Worm (Caenorhabditis elegans): ENCODE measurements around the gene col-9.

ce11 chrX:13605854-13606253 lies 16.0 kb downstream of the col-9 start:
- TF ChIP-seq ets-4 (GFP tag; optimal IDR thresholded peaks at IDR 0.05) (no peak), sea-2 (GFP tag; IDR thresholded peaks at IDR 0.05) (no peak), B0261.1 (tag; optimal IDR thresholded peaks at IDR 0.05) (no peak), ceh-100 (GFP tag; IDR thresholded peaks at IDR 0.05) (no peak), athp-1 (tag; optimal IDR thresholded peaks at IDR 0.05) (no peak), madf-8 (GFP tag; conservative IDR thresholded peaks at IDR 0.05) (no peak), ztf-6 (GFP tag; IDR thresholded peaks at IDR 0.05) (no peak), lag-1 (GFP tag; IDR thresholded peaks at IDR 0.05) (no peak), D2030.7 (GFP tag; IDR thresholded peaks at IDR 0.05) (no peak)

Measured in whole organism, young adult.